Worm (Caenorhabditis elegans): ENCODE measurements around the gene syp-1.

ce11 chrV:16455065-16455464, 51.0 kb downstream of the syp-1 start, which contains the start of gene str-14:
- TF ChIP-seq hnd-1 (tag; optimal IDR thresholded peaks at IDR 0.05) (no peak), hmg-4 (GFP tag; optimal IDR thresholded peaks at IDR 0.05) (no peak), hmbx-1 (tag; optimal IDR thresholded peaks at IDR 0.05) (no peak), tra-4 (tag; optimal IDR thresholded peaks at IDR 0.05) (no peak), sea-1 (GFP tag; conservative IDR thresholded peaks at IDR 0.05) (no peak), ets-7 (tag; optimal IDR thresholded peaks at IDR 0.05) (no peak), ceh-36 (tag; optimal IDR thresholded peaks at IDR 0.05) (no peak), flt-1 (GFP tag; IDR thresholded peaks at IDR 0.05) (no peak), pes-1 (GFP tag; IDR thresholded peaks at IDR 0.05) (no peak), B0310.2 (tag; optimal IDR thresholded peaks at IDR 0.05) (no peak), F13C5.2 (tag; optimal IDR thresholded peaks at IDR 0.05) (no peak), ama-1 (optimal IDR thresholded peaks at IDR 0.05) (no peak)

Measured in whole organism, early embryonic.